Fruit fly (Drosophila melanogaster): ENCODE results near the gene CG7560.
A peak's percentile ranks its signal among the peaks of the same experiment; 100 is the strongest.

The CG7560 gene

dm6 chr3L:11466985-11467384, 42.0 kb downstream of the CG7560 start (continued):
- peak; percentile 53 for TF ChIP-seq achi (GFP tag; optimal IDR thresholded peaks at IDR 0.05)
- TF ChIP-seq CG6276 (GFP tag; optimal IDR thresholded peaks at IDR 0.05), result no peak
- TF ChIP-seq vri (GFP tag; optimal IDR thresholded peaks at IDR 0.05), result no peak
- peak; percentile 76 for TF ChIP-seq dsx (GFP tag; optimal IDR thresholded peaks at IDR 0.05; ENCODE audit: poor library complexity, severe bottlenecking)
- TF ChIP-seq Sox15 (GFP tag; optimal IDR thresholded peaks at IDR 0.05), result no peak
- TF ChIP-seq CG32006 (GFP tag; optimal IDR thresholded peaks at IDR 0.05), result peak; percentile 28
- TF ChIP-seq cyc (GFP tag; optimal IDR thresholded peaks at IDR 0.05), result peak; percentile 12
- TF ChIP-seq lz (GFP tag; optimal IDR thresholded peaks at IDR 0.05), result peak; percentile 5
- peak; percentile 45 for TF ChIP-seq esn (GFP tag; optimal IDR thresholded peaks at IDR 0.05)
- TF ChIP-seq CG8632 (GFP tag; optimal IDR thresholded peaks at IDR 0.05), result peak; percentile 55
- peak; percentile 64 for TF ChIP-seq Eip78C (GFP tag)
- TF ChIP-seq OdsH (GFP tag; optimal IDR thresholded peaks at IDR 0.05), result peak; percentile 41
- TF ChIP-seq salr (GFP tag; optimal IDR thresholded peaks at IDR 0.05), result peak in 1 of 2 experiments; percentile 4
- TF ChIP-seq Ets96B (tag; optimal IDR thresholded peaks at IDR 0.05), result peak; percentile 54
- TF ChIP-seq CG6792 (GFP tag; optimal IDR thresholded peaks at IDR 0.05), result peak; percentile 20
- TF ChIP-seq CG10669 (GFP tag; optimal IDR thresholded peaks at IDR 0.05), result no peak
- no peak for TF ChIP-seq CG9139 (GFP tag; optimal IDR thresholded peaks at IDR 0.05)

- TF ChIP-seq pdm3 (GFP tag; optimal IDR thresholded peaks at IDR 0.05) (no peak), dsx (GFP tag; optimal IDR thresholded peaks at IDR 0.05; ENCODE audit: poor library complexity, severe bottlenecking) (peak; percentile 92)
These were observed 47.4 kb downstream of the CG7560 start for dm6 chr3L:11472388-11472787.

DNA sequence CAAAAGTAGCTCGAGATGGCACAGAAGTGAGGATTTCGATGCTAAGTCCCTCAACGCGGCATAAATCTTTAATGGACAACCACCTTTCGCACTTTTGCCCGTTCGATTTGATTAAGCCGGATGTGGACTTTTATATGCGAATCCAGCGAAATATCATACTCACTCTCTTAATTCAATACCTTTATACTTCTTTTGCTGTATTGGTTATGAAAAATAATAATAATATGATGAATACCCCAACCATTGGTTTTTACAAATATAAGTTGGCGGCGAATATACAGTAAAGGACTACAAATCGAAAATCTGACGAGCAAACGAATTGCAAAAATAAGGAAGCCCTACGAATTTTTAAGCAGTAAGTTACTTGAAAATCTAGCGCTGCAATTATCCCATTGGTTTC, 48.0 kb downstream of the CG7560 start, which contains the start of gene Vha16-3:
Vha16-3 (plus strand) TSS at position 301 of the 400 bp plus-strand sequence.
- TF ChIP-seq cyc (GFP tag; optimal IDR thresholded peaks at IDR 0.05) (no peak), Gug (GFP tag; IDR thresholded peaks at IDR 0.05) (no peak), CG11902 (GFP tag; optimal IDR thresholded peaks at IDR 0.05) (no peak), CG6808 (GFP tag; optimal IDR thresholded peaks at IDR 0.05) (no peak), CG31627 (GFP tag; optimal IDR thresholded peaks at IDR 0.05) (no peak), CG9139 (GFP tag; optimal IDR thresholded peaks at IDR 0.05) (no peak), CG7368 (GFP tag; optimal IDR thresholded peaks at IDR 0.05) (no peak), dsx (GFP tag; optimal IDR thresholded peaks at IDR 0.05; ENCODE audit: poor library complexity, severe bottlenecking) (no peak), achi (GFP tag; optimal IDR thresholded peaks at IDR 0.05) (no peak), ss (GFP tag; optimal IDR thresholded peaks at IDR 0.05) (no peak), CG16779 (tag; optimal IDR thresholded peaks at IDR 0.05) (no peak), Hr38 (GFP tag; optimal IDR thresholded peaks at IDR 0.05) (no peak), Eip75B (GFP tag; optimal IDR thresholded peaks at IDR 0.05) (no peak)

DNA sequence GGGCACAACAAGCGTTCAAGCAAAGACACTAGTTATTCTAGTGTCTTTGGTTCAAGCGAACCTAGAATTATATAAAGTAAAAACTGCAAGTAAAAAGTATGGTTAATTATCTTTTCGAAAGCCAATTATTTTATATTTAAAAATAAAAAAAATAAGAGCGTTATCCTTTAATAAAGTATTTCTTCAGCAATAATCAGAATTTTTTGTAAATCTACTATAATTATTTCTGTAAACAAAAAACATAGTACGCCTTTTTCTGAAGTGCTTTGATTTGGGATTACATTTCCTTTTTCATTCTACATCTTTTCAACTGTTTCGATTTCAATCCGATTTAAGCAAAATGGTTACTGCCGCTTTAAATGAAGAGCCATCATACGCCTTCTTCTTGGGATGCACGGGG, 49.7 kb downstream of the CG7560 start, which contains the start of gene Vha16-2:
Vha16-2 (plus strand) TSS at position 301 of the 400 bp plus-strand sequence.
- no peak for TF ChIP-seq fd59A (GFP tag; optimal IDR thresholded peaks at IDR 0.05)
- no peak for TF ChIP-seq cyc (GFP tag; optimal IDR thresholded peaks at IDR 0.05)
- no peak for TF ChIP-seq CG11762 (GFP tag; optimal IDR thresholded peaks at IDR 0.05; ENCODE audit: insufficient read depth)
- TF ChIP-seq CG11294 (GFP tag; IDR thresholded peaks at IDR 0.05), result no peak
- no peak for TF ChIP-seq Ets96B (tag; optimal IDR thresholded peaks at IDR 0.05)
- TF ChIP-seq eg (GFP tag; IDR thresholded peaks at IDR 0.05), result no peak
- TF ChIP-seq CG3032 (tag; optimal IDR thresholded peaks at IDR 0.05), result no peak
- no peak for TF ChIP-seq CG6276 (GFP tag; optimal IDR thresholded peaks at IDR 0.05)
- TF ChIP-seq acj6 (GFP tag; optimal IDR thresholded peaks at IDR 0.05), result no peak
- TF ChIP-seq Eip78C (GFP tag), result no peak
- TF ChIP-seq CG8319 (GFP tag; optimal IDR thresholded peaks at IDR 0.05), result no peak
- no peak for TF ChIP-seq Gug (GFP tag; IDR thresholded peaks at IDR 0.05)
- TF ChIP-seq Ets21C (GFP tag; optimal IDR thresholded peaks at IDR 0.05), result no peak
- TF ChIP-seq vri (GFP tag; optimal IDR thresholded peaks at IDR 0.05), result no peak
- TF ChIP-seq salr (GFP tag; optimal IDR thresholded peaks at IDR 0.05), result no peak
- no peak for TF ChIP-seq fd85E (GFP tag; optimal IDR thresholded peaks at IDR 0.05)
- TF ChIP-seq Eip75B (GFP tag; optimal IDR thresholded peaks at IDR 0.05), result no peak
- no peak for TF ChIP-seq CG11902 (GFP tag; optimal IDR thresholded peaks at IDR 0.05)
- TF ChIP-seq Hr4 (GFP tag; optimal IDR thresholded peaks at IDR 0.05), result no peak
- no peak for TF ChIP-seq Met (GFP tag; optimal IDR thresholded peaks at IDR 0.05)

All from whole organism, prepupa.